Worm (Caenorhabditis elegans): ENCODE results near the gene F08G2.8.

DNA sequence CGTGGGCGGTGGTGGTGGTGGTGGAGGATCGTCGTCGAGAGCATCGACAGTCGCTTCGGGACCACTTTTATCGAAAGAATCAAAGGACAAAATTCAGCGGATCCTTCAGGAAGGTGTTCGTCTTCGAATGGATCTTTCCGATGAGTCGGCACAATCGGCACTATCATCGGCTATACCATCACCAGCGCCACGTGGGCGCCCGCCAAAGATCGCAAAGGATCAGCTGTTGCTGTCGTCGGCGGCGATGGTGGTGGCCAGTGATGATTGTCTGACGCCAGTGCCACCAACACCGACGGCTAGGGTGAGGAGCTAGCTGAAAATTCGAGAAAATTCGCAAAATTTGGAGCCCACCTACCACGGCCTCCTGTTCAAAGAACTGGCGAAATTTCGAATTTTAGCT is 25.9 kb downstream of the F08G2.8 start:
- TF ChIP-seq hlh-12 (tag; optimal IDR thresholded peaks at IDR 0.05) (no peak), nhr-120 (GFP tag; IDR thresholded peaks at IDR 0.05) (no peak), sea-2 (GFP tag; IDR thresholded peaks at IDR 0.05) (no peak), somi-1 (GFP tag; optimal IDR thresholded peaks at IDR 0.05) (no peak)
